Worm (Caenorhabditis elegans) whole organism, midembryonic: Measurements from ENCODE around the gene Y38H6C.24.

Source experiments
- T22C8.4 ChIP-seq: fragments of 200-800 bp; sonication (Bioruptor generic); IDR thresholded peaks from 2 replicates; pipeline ENCODE4 v1.3.6; 2022; ENCODE audit warnings: missing genetic modification characterization, missing compliant biosample characterization
- cog-1 ChIP-seq: sonication (generic microtip); optimal IDR thresholded peaks from 2 replicates; lab custom pipeline; 2016; ENCODE audit warnings: missing genetic modification characterization, missing compliant biosample characterization
- flt-1 ChIP-seq: fragments of 200-800 bp; sonication (Bioruptor generic); IDR thresholded peaks from 2 replicates; pipeline ENCODE4 v1.3.6; 2022; ENCODE audit warnings: missing genetic modification characterization, missing compliant biosample characterization
- klf-2 ChIP-seq: fragments of 200-800 bp; sonication (Bioruptor generic); conservative IDR thresholded peaks from 2 replicates; pipeline ENCODE4 v1.3.6; 2022; ENCODE audit warnings: missing genetic modification reagents, missing genetic modification characterization, missing compliant biosample characterization
- med-1 ChIP-seq: sonication (generic microtip); optimal IDR thresholded peaks from 2 replicates; lab custom pipeline; 2017; ENCODE audit warnings: missing genetic modification characterization, mild to moderate bottlenecking, missing compliant biosample characterization, antibody characterized with exemption, missing genetic modification reagents; ENCODE audit not compliant: insufficient read depth
- ref-1 ChIP-seq: fragments of 200-800 bp; sonication (Bioruptor generic); conservative IDR thresholded peaks from 2 replicates; pipeline ENCODE4 v1.3.6; 2022; ENCODE audit warnings: missing genetic modification reagents, missing genetic modification characterization, missing compliant biosample characterization
- tab-1 ChIP-seq: fragments of 200-800 bp; sonication (Bioruptor generic); IDR thresholded peaks from 2 replicates; pipeline ENCODE4 v1.3.6; 2022; ENCODE audit warnings: missing genetic modification characterization, missing compliant biosample characterization
- ztf-23 ChIP-seq: fragments of 200-800 bp; sonication (Bioruptor generic); IDR thresholded peaks from 2 replicates; pipeline ENCODE4 v1.3.6; 2022; ENCODE audit warnings: missing genetic modification reagents, missing genetic modification characterization, missing compliant biosample characterization
- ztf-29 ChIP-seq: fragments of 200-800 bp; sonication (Bioruptor generic); IDR thresholded peaks from 2 replicates; pipeline ENCODE4 v1.3.6; 2022; ENCODE audit warnings: missing genetic modification reagents, missing genetic modification characterization, missing compliant biosample characterization

Gene Y38H6C.24

ce11 chrV:20525816-20526459, at the start of gene Y38H6C.24, which contains the start of gene srh-166:
TSS of gene Y38H6C.24 (plus strand) at chrV:20526435.
TSS of gene srh-166 (minus strand) at chrV:20525866.
- TF ChIP-seq tab-1 (GFP tag; lab: Robert Waterston, UW) (no peak), flt-1 (GFP tag; lab: Robert Waterston, UW) (no peak), med-1 (GFP tag; lab: Kevin White, UChicago) (no peak), T22C8.4 (GFP tag; lab: Robert Waterston, UW) (no peak), ztf-23 (GFP tag; lab: Robert Waterston, UW) (no peak), ref-1 (GFP tag; lab: Robert Waterston, UW) (no peak), ztf-29 (no peak)

ce11 chrV:20476514-20476913, 49.7 kb upstream of the Y38H6C.24 start:
- TF ChIP-seq T22C8.4 (GFP tag; lab: Robert Waterston, UW) (no peak), tab-1 (GFP tag; lab: Robert Waterston, UW) (no peak), flt-1 (GFP tag; lab: Robert Waterston, UW) (no peak), klf-2 (GFP tag; lab: Robert Waterston, UW) (no peak), ztf-23 (GFP tag; lab: Robert Waterston, UW) (no peak), med-1 (GFP tag; lab: Kevin White, UChicago) (no peak), ref-1 (GFP tag; lab: Robert Waterston, UW) (no peak), cog-1 (tag; lab: Kevin White, UChicago) (no peak), ztf-29 (no peak)

DNA sequence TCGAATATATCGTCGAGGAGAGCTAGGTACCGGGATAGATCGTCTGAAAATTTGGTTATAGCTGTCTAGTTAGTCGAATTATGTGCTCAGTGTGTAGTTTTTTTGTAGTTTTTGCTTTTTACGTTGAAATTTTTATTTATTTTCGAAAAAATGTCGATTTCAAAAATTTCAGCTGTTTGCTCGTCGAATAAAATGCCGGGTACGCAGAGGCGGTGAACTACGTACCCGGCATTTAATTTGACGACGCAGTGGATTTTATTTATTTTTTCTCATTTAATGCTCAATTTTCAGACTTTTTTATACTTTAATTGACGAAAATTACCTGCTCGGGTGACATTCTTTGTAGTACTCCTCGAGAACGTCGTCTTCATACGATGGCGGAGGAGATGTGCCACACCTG, 49.3 kb upstream of the Y38H6C.24 start:
- TF ChIP-seq ztf-23 (GFP tag; lab: Robert Waterston, UW) = no peak
- TF ChIP-seq cog-1 (tag; lab: Kevin White, UChicago) = no peak
- TF ChIP-seq ref-1 (GFP tag; lab: Robert Waterston, UW) = no peak
- TF ChIP-seq T22C8.4 (GFP tag; lab: Robert Waterston, UW) = no peak
- no peak for TF ChIP-seq tab-1 (GFP tag; lab: Robert Waterston, UW)
- TF ChIP-seq klf-2 (GFP tag; lab: Robert Waterston, UW) = no peak
- TF ChIP-seq flt-1 (GFP tag; lab: Robert Waterston, UW) = no peak
- TF ChIP-seq ztf-29 = no peak
- no peak for TF ChIP-seq med-1 (GFP tag; lab: Kevin White, UChicago)

DNA sequence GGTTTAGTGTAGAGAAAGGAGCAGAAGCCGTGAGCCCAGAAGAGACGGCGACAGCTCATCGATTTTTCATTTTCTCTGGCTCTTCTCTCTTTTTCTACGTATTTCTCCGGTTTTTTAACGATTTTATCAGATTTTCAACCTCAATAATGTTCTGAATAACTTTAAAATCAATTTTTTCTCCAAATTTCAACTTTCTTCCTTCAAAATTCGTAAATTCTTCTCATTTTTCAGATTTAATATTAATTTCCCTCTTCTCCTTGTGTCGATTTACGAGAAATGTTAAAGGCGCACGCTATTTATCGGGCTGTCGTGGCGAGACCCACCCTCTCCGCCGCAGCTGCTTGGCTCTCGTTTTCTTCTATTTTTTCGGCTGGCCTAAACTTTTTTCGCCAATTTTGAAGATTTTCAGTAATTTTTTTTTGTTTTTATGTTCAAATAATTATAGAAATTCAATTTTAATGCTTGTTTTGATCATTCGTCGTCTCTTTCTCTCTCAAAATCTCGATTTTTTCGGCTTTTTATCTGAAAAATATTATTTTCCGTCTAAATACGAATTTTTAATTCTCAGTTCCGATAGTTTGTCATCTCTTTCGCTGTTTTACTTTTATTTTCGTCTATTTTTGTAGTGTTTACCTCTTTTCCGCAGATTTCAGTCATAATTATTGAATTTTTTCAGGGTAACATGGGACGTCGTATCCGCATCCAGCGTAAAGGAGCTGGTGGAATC, 47.1 kb upstream of the Y38H6C.24 start, which contains the start of the genes calf-1 and rpl-2:
calf-1 (minus strand) TSS at position 77 of the 727 bp plus-strand sequence.
rpl-2 (plus strand) TSS at position 677 of the 727 bp plus-strand sequence.
- TF ChIP-seq ztf-29 = no peak
- no peak for TF ChIP-seq med-1 (GFP tag; lab: Kevin White, UChicago)
- TF ChIP-seq klf-2 (GFP tag; lab: Robert Waterston, UW) = no peak
- TF ChIP-seq ztf-23 (GFP tag; lab: Robert Waterston, UW) = no peak
- no peak for TF ChIP-seq tab-1 (GFP tag; lab: Robert Waterston, UW)
- no peak for TF ChIP-seq ref-1 (GFP tag; lab: Robert Waterston, UW)
- no peak for TF ChIP-seq cog-1 (tag; lab: Kevin White, UChicago)
- no peak for TF ChIP-seq flt-1 (GFP tag; lab: Robert Waterston, UW)
- no peak for TF ChIP-seq T22C8.4 (GFP tag; lab: Robert Waterston, UW)

DNA sequence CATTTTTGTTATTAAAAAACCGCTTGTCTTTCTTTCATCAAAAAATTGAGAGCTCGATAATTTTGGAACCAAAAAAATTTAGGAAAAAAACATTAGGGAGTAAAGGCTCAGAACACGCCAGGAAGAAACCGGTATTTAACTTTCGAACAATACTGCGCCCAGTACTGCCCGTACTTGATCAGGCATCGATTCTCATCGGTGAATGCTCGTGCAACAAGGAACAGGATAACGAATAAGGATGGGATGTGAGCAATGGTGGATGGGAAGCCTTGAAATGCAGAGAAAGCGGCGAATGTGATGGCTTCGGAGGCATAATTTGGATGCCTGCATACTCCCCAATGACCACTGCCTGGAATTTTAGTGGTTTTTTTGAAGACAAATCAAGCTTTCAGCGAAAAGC, 45.4 kb upstream of the Y38H6C.24 start:
- TF ChIP-seq cog-1 (tag; lab: Kevin White, UChicago) (no peak), med-1 (GFP tag; lab: Kevin White, UChicago) (no peak), T22C8.4 (GFP tag; lab: Robert Waterston, UW) (no peak), ztf-23 (GFP tag; lab: Robert Waterston, UW) (no peak), klf-2 (GFP tag; lab: Robert Waterston, UW) (no peak), tab-1 (GFP tag; lab: Robert Waterston, UW) (no peak), flt-1 (GFP tag; lab: Robert Waterston, UW) (no peak), ztf-29 (no peak), ref-1 (GFP tag; lab: Robert Waterston, UW) (no peak)

DNA sequence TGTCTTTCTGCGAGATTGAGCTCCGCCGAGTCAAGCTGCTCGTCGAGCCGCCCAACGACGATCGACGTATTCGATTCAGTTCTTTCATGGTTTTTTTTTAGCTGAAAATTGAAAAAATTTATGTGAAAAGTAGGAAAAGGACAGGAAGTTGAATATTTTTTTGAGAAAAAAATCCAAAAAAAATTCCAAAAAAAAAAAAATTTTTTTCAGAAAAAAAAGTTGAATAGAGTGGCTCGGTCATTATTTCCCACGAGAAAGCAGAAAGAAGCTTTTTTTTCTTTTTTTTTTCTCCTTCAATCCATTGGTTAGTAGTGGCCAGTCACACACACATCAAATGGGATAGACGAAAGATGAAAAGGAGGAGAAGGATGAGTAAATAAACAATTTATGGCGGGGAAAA, 41.0 kb upstream of the Y38H6C.24 start, which contains the start of gene dhcr-7:
dhcr-7 (minus strand) TSS at position 101 of the 400 bp plus-strand sequence.
- no peak for TF ChIP-seq T22C8.4 (GFP tag; lab: Robert Waterston, UW)
- no peak for TF ChIP-seq cog-1 (tag; lab: Kevin White, UChicago)
- no peak for TF ChIP-seq med-1 (GFP tag; lab: Kevin White, UChicago)
- no peak for TF ChIP-seq klf-2 (GFP tag; lab: Robert Waterston, UW)
- no peak for TF ChIP-seq ztf-29
- no peak for TF ChIP-seq tab-1 (GFP tag; lab: Robert Waterston, UW)
- no peak for TF ChIP-seq ztf-23 (GFP tag; lab: Robert Waterston, UW)
- TF ChIP-seq flt-1 (GFP tag; lab: Robert Waterston, UW) = no peak
- no peak for TF ChIP-seq ref-1 (GFP tag; lab: Robert Waterston, UW)

DNA sequence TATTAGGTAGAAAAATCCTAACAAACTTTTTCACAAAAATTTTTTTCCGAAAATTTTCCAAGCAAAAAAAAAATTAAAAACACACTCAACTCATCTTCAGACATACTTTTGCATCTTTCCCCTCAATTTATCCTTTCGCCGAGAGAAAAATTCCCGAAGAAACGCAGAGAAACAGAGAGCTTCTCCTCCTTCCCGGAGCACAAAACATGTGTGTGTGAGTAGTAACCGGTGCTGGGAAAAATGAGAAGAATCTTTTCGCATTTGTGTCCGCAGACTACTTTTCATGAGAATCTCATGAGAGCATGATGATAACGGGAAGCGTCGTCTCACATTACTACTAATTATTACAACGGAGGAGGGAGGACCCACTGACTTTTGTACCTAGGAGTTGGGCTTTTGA, 39.7 kb upstream of the Y38H6C.24 start:
- no peak for TF ChIP-seq med-1 (GFP tag; lab: Kevin White, UChicago)
- TF ChIP-seq flt-1 (GFP tag; lab: Robert Waterston, UW) = no peak
- no peak for TF ChIP-seq tab-1 (GFP tag; lab: Robert Waterston, UW)
- TF ChIP-seq ztf-29 = no peak
- TF ChIP-seq T22C8.4 (GFP tag; lab: Robert Waterston, UW) = no peak
- TF ChIP-seq cog-1 (tag; lab: Kevin White, UChicago) = no peak
- no peak for TF ChIP-seq klf-2 (GFP tag; lab: Robert Waterston, UW)
- no peak for TF ChIP-seq ref-1 (GFP tag; lab: Robert Waterston, UW)
- TF ChIP-seq ztf-23 (GFP tag; lab: Robert Waterston, UW) = no peak

ce11 chrV:20489102-20489501, 37.1 kb upstream of the Y38H6C.24 start, which contains the start of gene srbc-78:
TSS of gene srbc-78 (minus strand) at chrV:20489202.
- TF ChIP-seq ztf-29 (no peak), T22C8.4 (GFP tag; lab: Robert Waterston, UW) (no peak), ztf-23 (GFP tag; lab: Robert Waterston, UW) (no peak), tab-1 (GFP tag; lab: Robert Waterston, UW) (no peak), klf-2 (GFP tag; lab: Robert Waterston, UW) (no peak), flt-1 (GFP tag; lab: Robert Waterston, UW) (no peak), med-1 (GFP tag; lab: Kevin White, UChicago) (no peak), ref-1 (GFP tag; lab: Robert Waterston, UW) (no peak), cog-1 (tag; lab: Kevin White, UChicago) (no peak)
